Worm (Caenorhabditis elegans) whole organism, L4 larva: ENCODE data around the gene ubc-13.
"Not testable (repeated sequence)": the region's sequence is repeated elsewhere in the genome, so short reads cannot be mapped to it uniquely, and the experiment has no call there.

Experiments used
- D1046.2 ChIP-seq: fragments of 200-800 bp; sonication (Bioruptor generic); IDR thresholded peaks from 2 replicates; pipeline ENCODE4 v1.3.6; 2022; ENCODE audit warnings: missing genetic modification characterization, missing compliant biosample characterization
- F37D6.2 ChIP-seq: sonication (generic microtip); optimal IDR thresholded peaks from 2 replicates; lab custom pipeline; 2016; ENCODE audit warnings: mild to moderate bottlenecking, missing genetic modification characterization, missing compliant biosample characterization
- F49E8.2 ChIP-seq: sonication (generic microtip); optimal IDR thresholded peaks from 2 replicates; lab custom pipeline; 2016; ENCODE audit warnings: missing compliant biosample characterization, mild to moderate bottlenecking, missing genetic modification characterization, borderline replicate concordance
- T20F7.1 ChIP-seq: fragments of 200-800 bp; sonication (Bioruptor generic); optimal IDR thresholded peaks from 2 replicates; lab custom pipeline; 2018; ENCODE audit warnings: mild to moderate bottlenecking, missing genetic modification characterization, missing compliant biosample characterization
- T26A8.4 ChIP-seq: fragments of 200-800 bp; sonication (Bioruptor generic); IDR thresholded peaks from 2 replicates; pipeline ENCODE4 v1.3.6; 2022; ENCODE audit warnings: missing genetic modification characterization, missing compliant biosample characterization
- Y48G9A.11 ChIP-seq: fragments of 200-800 bp; sonication (Bioruptor generic); IDR thresholded peaks from 2 replicates; pipeline ENCODE4 v1.3.6; 2022; ENCODE audit warnings: missing genetic modification reagents, missing genetic modification characterization, missing compliant biosample characterization
- ZK337.2 ChIP-seq: fragments of 200-800 bp; sonication (Bioruptor generic); IDR thresholded peaks from 2 replicates; pipeline ENCODE4 v1.3.6; 2022; ENCODE audit warnings: missing genetic modification reagents, missing genetic modification characterization, missing compliant biosample characterization
- arid-1 ChIP-seq: fragments of 200-800 bp; sonication (Bioruptor generic); conservative IDR thresholded peaks from 2 replicates; pipeline ENCODE4 v1.3.6; 2022; ENCODE audit warnings: missing genetic modification reagents, missing genetic modification characterization, missing compliant biosample characterization
- ceh-20 ChIP-seq: fragments of 200-800 bp; sonication (Bioruptor generic); IDR thresholded peaks from 2 replicates; pipeline ENCODE4 v1.3.6; 2022; ENCODE audit warnings: missing genetic modification reagents, missing genetic modification characterization, missing compliant biosample characterization
- ctbp-1 ChIP-seq: fragments of 200-800 bp; sonication (Bioruptor generic); IDR thresholded peaks from 2 replicates; pipeline ENCODE4 v1.3.6; 2022; ENCODE audit warnings: missing genetic modification reagents, missing genetic modification characterization, missing compliant biosample characterization
- daf-16 ChIP-seq, 3 experiments: sonication (generic microtip); optimal IDR thresholded peaks; 2 replicates each; lab custom pipeline; 2016 to 2017; ENCODE audit warnings: missing genetic modification characterization in 3 of 3, missing genetic modification reagents in 3 of 3, mild to moderate bottlenecking in 2 of 3, missing compliant biosample characterization in 2 of 3, missing biosample characterization in 1 of 3, moderate library complexity in 1 of 3
- dmd-6 ChIP-seq: fragments of 200-800 bp; sonication (Bioruptor generic); IDR thresholded peaks from 2 replicates; pipeline ENCODE4 v1.3.6; 2022; ENCODE audit warnings: missing genetic modification reagents, missing genetic modification characterization, missing compliant biosample characterization
- dmd-9 ChIP-seq: fragments of 200-800 bp; sonication (Bioruptor generic); IDR thresholded peaks from 2 replicates; pipeline ENCODE4 v1.3.6; 2022; ENCODE audit warnings: missing genetic modification reagents, missing genetic modification characterization, missing compliant biosample characterization
- dpl-1 ChIP-seq: fragments of 150-350 bp; optimal IDR thresholded peaks from 2 replicates; lab custom pipeline; 2014; ENCODE audit warnings: missing biosample characterization, missing genetic modification reagents, missing genetic modification characterization
- hlh-11 ChIP-seq: fragments of 200-800 bp; sonication (Bioruptor generic); optimal IDR thresholded peaks from 2 replicates; lab custom pipeline; 2018; ENCODE audit warnings: mild to moderate bottlenecking, missing genetic modification characterization, missing compliant biosample characterization
- hmg-1.1 ChIP-seq: fragments of 200-800 bp; sonication (Bioruptor generic); IDR thresholded peaks from 2 replicates; pipeline ENCODE4 v1.3.6; 2022; ENCODE audit warnings: missing genetic modification reagents, missing genetic modification characterization, missing compliant biosample characterization
- lin-29 ChIP-seq: fragments of 200-800 bp; sonication (Bioruptor generic); IDR thresholded peaks from 2 replicates; pipeline ENCODE4 v1.3.6; 2022; ENCODE audit warnings: missing genetic modification reagents, missing genetic modification characterization, missing compliant biosample characterization
- lin-38 ChIP-seq: fragments of 200-800 bp; sonication (Bioruptor generic); IDR thresholded peaks from 2 replicates; pipeline ENCODE4 v1.3.6; 2022; ENCODE audit warnings: missing genetic modification reagents, missing genetic modification characterization, missing compliant biosample characterization
- lsy-2 ChIP-seq, 2 experiments: fragments of 150-350 bp in 1 of 2; sonication (generic microtip) in 1 of 2; optimal IDR thresholded peaks; 2 replicates each; lab custom pipeline; 2014 to 2017; ENCODE audit warnings: missing biosample characterization in 2 of 2, missing genetic modification characterization in 2 of 2
- madf-9 ChIP-seq: fragments of 200-800 bp; sonication (Bioruptor generic); conservative IDR thresholded peaks from 2 replicates; pipeline ENCODE4 v1.3.6; 2022; ENCODE audit warnings: missing genetic modification reagents, missing genetic modification characterization, missing compliant biosample characterization
- mes-2 ChIP-seq: sonication (generic microtip); optimal IDR thresholded peaks from 2 replicates; lab custom pipeline; 2016; ENCODE audit warnings: missing genotype, mild to moderate bottlenecking, missing genetic modification characterization, missing compliant biosample characterization; ENCODE audit not compliant: poor library complexity, severe bottlenecking
- nhr-42 ChIP-seq: fragments of 200-800 bp; sonication (Bioruptor generic); IDR thresholded peaks from 2 replicates; pipeline ENCODE4 v1.3.6; 2022; ENCODE audit warnings: missing genetic modification characterization, missing compliant biosample characterization
- pha-4 ChIP-seq, 2 experiments: fragments of 150-350 bp in 1 of 2; fragments of 200-800 bp in 1 of 2; sonication (Bioruptor generic) in 1 of 2; IDR thresholded peaks in 1 of 2; optimal IDR thresholded peaks in 1 of 2; 2 replicates each; pipeline versions ENCODE4 v1.3.6 to Lab custom; 2014 to 2022; ENCODE audit warnings: missing genetic modification characterization in 2 of 2, missing genetic modification reagents in 2 of 2, missing biosample characterization in 1 of 2, missing compliant biosample characterization in 1 of 2
- php-3 ChIP-seq: fragments of 200-800 bp; sonication (Bioruptor generic); IDR thresholded peaks from 2 replicates; pipeline ENCODE4 v1.3.6; 2022; ENCODE audit warnings: missing genetic modification reagents, missing genetic modification characterization, missing compliant biosample characterization
- rbr-2 ChIP-seq: sonication (generic microtip); optimal IDR thresholded peaks from 2 replicates; lab custom pipeline; 2016; ENCODE audit warnings: missing genotype, missing genetic modification characterization, missing compliant biosample characterization
- spr-1 ChIP-seq: sonication (generic microtip); optimal IDR thresholded peaks from 2 replicates; lab custom pipeline; 2016; ENCODE audit warnings: mild to moderate bottlenecking, missing genetic modification characterization, missing compliant biosample characterization
- tra-1 ChIP-seq: fragments of 200-800 bp; sonication (Bioruptor generic); IDR thresholded peaks from 2 replicates; pipeline ENCODE4 v1.3.6; 2022; ENCODE audit warnings: missing genetic modification reagents, missing genetic modification characterization, missing compliant biosample characterization
- unc-39 ChIP-seq: sonication (generic microtip); optimal IDR thresholded peaks from 2 replicates; lab custom pipeline; 2017; ENCODE audit warnings: missing biosample characterization, missing genetic modification characterization
- vab-7 ChIP-seq: fragments of 200-800 bp; sonication (Bioruptor generic); IDR thresholded peaks from 2 replicates; pipeline ENCODE4 v1.3.6; 2022; ENCODE audit warnings: missing genetic modification reagents, missing genetic modification characterization, missing compliant biosample characterization

The ubc-13 gene

DNA sequence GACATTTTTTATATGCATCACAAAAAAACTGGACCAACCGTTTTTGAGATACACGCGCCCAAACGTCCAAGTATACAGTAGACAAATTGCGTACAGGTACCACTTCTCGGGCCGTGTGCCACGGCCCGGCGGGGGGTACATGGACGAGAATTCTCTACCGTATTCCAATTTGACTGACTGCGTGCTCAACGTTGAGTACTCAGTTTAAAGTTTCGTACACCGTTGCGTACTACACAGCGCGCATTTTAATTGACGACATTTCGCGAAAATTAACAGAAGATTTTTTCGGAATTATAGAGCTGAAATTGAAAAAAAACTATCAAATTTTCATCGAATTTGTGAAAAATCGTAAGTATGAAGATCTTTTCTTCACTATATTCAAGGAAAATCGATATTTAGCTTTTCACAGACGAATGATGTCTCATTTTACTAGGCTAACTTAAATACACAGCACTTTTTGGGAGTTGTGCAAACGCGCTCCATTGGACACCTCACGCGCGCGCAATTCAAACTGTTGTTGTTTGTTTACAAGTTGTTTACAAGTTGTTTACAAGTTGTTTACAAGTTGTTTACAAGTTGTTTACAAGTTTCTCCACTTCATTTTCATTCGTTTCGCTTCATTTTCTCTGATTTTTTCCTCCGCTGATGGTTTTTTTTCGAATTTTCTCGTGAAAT is 29.4 kb downstream of the ubc-13 start:
- TF ChIP-seq D1046.2 (GFP tag; lab: Robert Waterston, UW) (peak; percentile 47; the same call in 1 of the 2 replicates), tra-1 (0 out of 2 replicates have a peak, but pooled peaks have one; percentile 44), T26A8.4 (peak; percentile 79), rbr-2 (tag; lab: Kevin White, UChicago) (peak; percentile 69), vab-7 (peak; percentile 54), T20F7.1 (GFP tag; lab: Kevin White, UChicago) (peak; percentile 75), F37D6.2 (tag; lab: Kevin White, UChicago) (peak; percentile 72), hlh-11 (tag; lab: Kevin White, UChicago) (peak; percentile 7), dpl-1 (GFP tag; lab: Kevin White, UChicago) (peak; percentile 30), php-3 (GFP tag; lab: Robert Waterston, UW) (0 out of 2 replicates have a peak, but pooled peaks have one; percentile 6), daf-16 (tag; optimal IDR thresholded peaks at IDR 0.05; lab: Kevin White, UChicago) (peak; percentile 26), mes-2 (tag; lab: Kevin White, UChicago) (peak; percentile 80), madf-9 (GFP tag; lab: Robert Waterston, UW) (peak; percentile 59; the same call in 1 of the 2 replicates), ceh-20 (GFP tag; lab: Robert Waterston, UW) (peak; percentile 56; the same call in 1 of the 2 replicates), nhr-42 (GFP tag; lab: Robert Waterston, UW) (peak; percentile 80), dmd-9 (GFP tag; lab: Robert Waterston, UW) (peak; percentile 90), hmg-1.1 (GFP tag; lab: Robert Waterston, UW) (peak; percentile 63; the same call in 1 of the 2 replicates), arid-1 (GFP tag; lab: Robert Waterston, UW) (peak; percentile 45; the same call in 1 of the 2 replicates), pha-4 (GFP tag; IDR thresholded peaks at IDR 0.05; lab: Robert Waterston, UW) (peak; percentile 54; the same call in 1 of the 2 replicates), lsy-2 (tag; optimal IDR thresholded peaks at IDR 0.05; lab: Kevin White, UChicago) (peak in 1 of 2 experiments; percentile 77), ctbp-1 (GFP tag; lab: Robert Waterston, UW) (peak; percentile 31; the same call in 1 of the 2 replicates), ZK337.2 (GFP tag; lab: Robert Waterston, UW) (peak; percentile 83), Y48G9A.11 (peak; percentile 58), lin-38 (GFP tag; lab: Robert Waterston, UW) (peak; percentile 93), lin-29 (GFP tag; lab: Robert Waterston, UW) (peak; percentile 41; the same call in 1 of the 2 replicates), dmd-6 (GFP tag; lab: Robert Waterston, UW) (peak; percentile 48)
- not testable (repeated sequence) for TF ChIP-seq daf-16 (GFP tag; optimal IDR thresholded peaks at IDR 0.05; lab: Kevin White, UChicago); pha-4 (tag; optimal IDR thresholded peaks at IDR 0.05; lab: Kevin White, UChicago)

ce11 chrIV:2894630-2895029 is 30.9 kb downstream of the ubc-13 start, which contains the start of gene Y54G2A.19:
Gene Y54G2A.19 (minus strand): TSS chrIV:2894730.
- not testable (repeated sequence) for TF ChIP-seq unc-39 (tag; lab: Kevin White, UChicago); ctbp-1 (GFP tag; lab: Robert Waterston, UW); mes-2 (tag; lab: Kevin White, UChicago)

ce11 chrIV:2893486-2893842 is 32.0 kb downstream of the ubc-13 start:
- TF ChIP-seq F49E8.2 (tag; lab: Kevin White, UChicago) = peak; percentile 4
- TF ChIP-seq Y48G9A.11 = 0 out of 2 replicates have a peak, but pooled peaks have one; percentile 32
- TF ChIP-seq lin-38 (GFP tag; lab: Robert Waterston, UW) = peak; percentile 31; the same call in 1 of the 2 replicates
- TF ChIP-seq spr-1 (tag; lab: Kevin White, UChicago) = no peak
